Fruit fly (Drosophila melanogaster): ENCODE data around the gene CG4995.

Gene CG4995

DNA sequence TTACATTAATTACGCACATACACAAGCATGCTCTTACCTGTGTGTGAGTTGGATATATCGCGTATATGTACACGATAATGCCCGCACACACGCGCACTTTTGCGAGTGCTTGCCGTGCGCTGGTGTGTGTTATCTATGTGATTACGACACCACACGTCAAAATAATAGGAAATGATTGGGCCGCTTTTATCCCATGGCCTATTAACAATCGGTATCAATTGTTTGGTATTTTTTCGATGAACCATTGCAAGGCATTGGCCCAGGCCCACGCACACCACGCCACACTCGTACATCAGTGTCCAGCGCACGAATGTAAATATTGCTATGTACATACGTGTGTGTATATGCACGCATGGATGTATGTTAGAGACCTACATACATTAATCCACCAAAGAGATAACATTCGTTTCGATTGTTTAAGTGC is 12.6 kb downstream of the CG4995 start (continued):
- peak; percentile 74 for TF ChIP-seq CG1233 (GFP tag; optimal IDR thresholded peaks at IDR 0.05)
- TF ChIP-seq Spps (tag; optimal IDR thresholded peaks at IDR 0.05), result peak; percentile 43
- TF ChIP-seq lov (optimal IDR thresholded peaks at IDR 0.05), result no peak
- TF ChIP-seq lov (GFP tag; IDR thresholded peaks at IDR 0.05), result no peak
- peak; percentile 99 for TF ChIP-seq CG34376 (GFP tag; optimal IDR thresholded peaks at IDR 0.05)
- peak; percentile 44 for TF ChIP-seq CG10267 (tag; optimal IDR thresholded peaks at IDR 0.05)
- TF ChIP-seq BEAF-32 (GFP tag; optimal IDR thresholded peaks at IDR 0.05), result peak; percentile 62
- no peak for TF ChIP-seq Dip2 (GFP tag; IDR thresholded peaks at IDR 0.05)
- peak; percentile 61 for TF ChIP-seq hbn (GFP tag; IDR thresholded peaks at IDR 0.05; ENCODE audit: partially characterized antibody)
- TF ChIP-seq Dek (tag; optimal IDR thresholded peaks at IDR 0.05), result peak; percentile 60
- peak; percentile 2 for TF ChIP-seq CG4820 (GFP tag; optimal IDR thresholded peaks at IDR 0.05)
- peak; percentile 66 for TF ChIP-seq CG6813 (GFP tag; optimal IDR thresholded peaks at IDR 0.05)
- TF ChIP-seq sna (GFP tag; IDR thresholded peaks at IDR 0.05; ENCODE audit: partially characterized antibody), result peak; percentile 63
- peak; percentile 66 for TF ChIP-seq Meics (GFP tag; optimal IDR thresholded peaks at IDR 0.05)
- TF ChIP-seq HLH3B (GFP tag; IDR thresholded peaks at IDR 0.05), result peak; percentile 32; the same call in 1 of the 2 replicates
- peak; percentile 12; the same call in 1 of the 3 replicates for TF ChIP-seq knrl (GFP tag; IDR thresholded peaks at IDR 0.05; ENCODE audit: partially characterized antibody)
- TF ChIP-seq vvl (GFP tag; IDR thresholded peaks at IDR 0.05), result peak; percentile 93
- peak; percentile 73 for TF ChIP-seq CG2678 (tag; optimal IDR thresholded peaks at IDR 0.05)
- no peak; the same call in 2 of the 3 replicates for TF ChIP-seq vnd (GFP tag; IDR thresholded peaks at IDR 0.05; ENCODE audit: partially characterized antibody)
- TF ChIP-seq btn (GFP tag; optimal IDR thresholded peaks at IDR 0.05), result peak; percentile 5
- TF ChIP-seq CrebB (tag; optimal IDR thresholded peaks at IDR 0.05), result peak; percentile 89
- peak; percentile 50 for TF ChIP-seq scrt (GFP tag; optimal IDR thresholded peaks at IDR 0.05)
- no peak for TF ChIP-seq CG10366 (GFP tag; IDR thresholded peaks at IDR 0.05)
- TF ChIP-seq CG6654 (GFP tag; optimal IDR thresholded peaks at IDR 0.05), result no peak
- TF ChIP-seq CG17359 (tag; optimal IDR thresholded peaks at IDR 0.05), result peak; percentile 59
- peak; percentile 30 for TF ChIP-seq CG7786 (GFP tag; optimal IDR thresholded peaks at IDR 0.05)
- peak; percentile 99 for TF ChIP-seq mirr (GFP tag; optimal IDR thresholded peaks at IDR 0.05)
- no peak for TF ChIP-seq gce (GFP tag; IDR thresholded peaks at IDR 0.05)
- peak; percentile 24 for TF ChIP-seq CG1792 (GFP tag; optimal IDR thresholded peaks at IDR 0.05)
- TF ChIP-seq CG18619 (GFP tag; optimal IDR thresholded peaks at IDR 0.05), result peak; percentile 17
- TF ChIP-seq CG12219 (GFP tag; optimal IDR thresholded peaks at IDR 0.05), result peak; percentile 75
- TF ChIP-seq Nf-YB (GFP tag; optimal IDR thresholded peaks at IDR 0.05), result peak; percentile 52
- peak; percentile 75 for TF ChIP-seq Rfx (GFP tag; IDR thresholded peaks at IDR 0.05)
- TF ChIP-seq jigr1 (GFP tag; IDR thresholded peaks at IDR 0.05), result no peak
- TF ChIP-seq CG4360 (GFP tag; IDR thresholded peaks at IDR 0.05), result no peak
- no peak for TF ChIP-seq Elba2 (GFP tag; optimal IDR thresholded peaks at IDR 0.05)
- no peak for TF ChIP-seq ken (GFP tag; IDR thresholded peaks at IDR 0.05)
- peak; percentile 73 for TF ChIP-seq CG15479 (GFP tag; optimal IDR thresholded peaks at IDR 0.05)
- peak; percentile 67 for TF ChIP-seq Xrp1 (GFP tag; IDR thresholded peaks at IDR 0.05)
- TF ChIP-seq HmgD (GFP tag; optimal IDR thresholded peaks at IDR 0.05), result peak; percentile 11
- peak; percentile 26 for TF ChIP-seq CTCF (GFP tag; optimal IDR thresholded peaks at IDR 0.05)
- peak; percentile 78 for TF ChIP-seq HHEX (GFP tag; optimal IDR thresholded peaks at IDR 0.05)
- TF ChIP-seq Dref (GFP tag; IDR thresholded peaks at IDR 0.05), result peak; percentile 45
- TF ChIP-seq trem (tag; optimal IDR thresholded peaks at IDR 0.05), result peak; percentile 47
- peak; percentile 16 for TF ChIP-seq pb (GFP tag; optimal IDR thresholded peaks at IDR 0.05)
- TF ChIP-seq Doc2 (GFP tag; IDR thresholded peaks at IDR 0.05), result no peak
- no peak; the same call in 1 of the 2 replicates for TF ChIP-seq amos (GFP tag; IDR thresholded peaks at IDR 0.05; ENCODE audit: partially characterized antibody)
- TF ChIP-seq slp2 (GFP tag; optimal IDR thresholded peaks at IDR 0.05), result peak; percentile 43
- peak; percentile 44 for TF ChIP-seq Xbp1 (GFP tag; optimal IDR thresholded peaks at IDR 0.05)
- TF ChIP-seq tna (GFP tag; IDR thresholded peaks at IDR 0.05; ENCODE audit: partially characterized antibody), result peak; percentile 48; the same call in 1 of the 2 replicates
- no peak for TF ChIP-seq luna (GFP tag; optimal IDR thresholded peaks at IDR 0.05)
